Worm (Caenorhabditis elegans) whole organism, dauer: ENCODE measurements around the gene K10D11.4.

Experiments
- unc-62 ChIP-seq: sonication (generic microtip); optimal IDR thresholded peaks from 2 replicates; lab custom pipeline; 2017; ENCODE audit warnings: missing biosample characterization, missing genetic modification reagents, missing genetic modification characterization

The K10D11.4 gene

ce11 chrIV:12978307-12979036 lies 15.8 kb downstream of the K10D11.4 start, which contains the start of gene K10D11.2:
TSS of gene K10D11.2 (plus strand) at chrIV:12978986.
- TF ChIP-seq unc-62 (GFP tag; lab: Kevin White, UChicago), result no peak

- TF ChIP-seq unc-62 (GFP tag; lab: Kevin White, UChicago), result no peak
Measured at ce11 chrIV:12977650-12978049, 16.6 kb downstream of the K10D11.4 start.

ce11 chrIV:12975981-12976380 lies 18.3 kb downstream of the K10D11.4 start, which contains the start of gene dod-17:
TSS of gene dod-17 (plus strand) at chrIV:12976303.
- TF ChIP-seq unc-62 (GFP tag; lab: Kevin White, UChicago), result no peak

DNA sequence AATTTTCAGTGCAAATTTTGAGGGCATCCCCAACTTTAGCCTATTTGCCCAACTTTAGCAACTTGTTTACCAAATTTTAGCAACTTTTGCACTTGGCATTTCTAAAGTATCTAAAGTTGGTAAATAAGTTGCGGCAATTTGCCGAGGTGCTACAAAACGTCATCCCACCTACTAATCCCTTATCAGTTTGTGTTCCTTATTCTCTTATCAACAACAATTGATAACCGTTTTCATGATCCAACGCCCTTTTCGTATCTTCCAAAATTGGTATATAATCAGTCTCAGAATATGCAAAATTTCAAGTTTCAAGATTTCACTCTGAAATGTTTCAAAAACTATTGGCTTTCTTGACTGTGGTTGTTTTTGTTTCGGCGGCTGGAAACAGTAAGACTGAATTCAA lies 20.9 kb downstream of the K10D11.4 start, which contains the start of gene F55G11.4:
Gene F55G11.4, plus strand, starts transcription at position 289 of the 400 bp plus-strand sequence.
- no peak for TF ChIP-seq unc-62 (GFP tag; lab: Kevin White, UChicago)

DNA sequence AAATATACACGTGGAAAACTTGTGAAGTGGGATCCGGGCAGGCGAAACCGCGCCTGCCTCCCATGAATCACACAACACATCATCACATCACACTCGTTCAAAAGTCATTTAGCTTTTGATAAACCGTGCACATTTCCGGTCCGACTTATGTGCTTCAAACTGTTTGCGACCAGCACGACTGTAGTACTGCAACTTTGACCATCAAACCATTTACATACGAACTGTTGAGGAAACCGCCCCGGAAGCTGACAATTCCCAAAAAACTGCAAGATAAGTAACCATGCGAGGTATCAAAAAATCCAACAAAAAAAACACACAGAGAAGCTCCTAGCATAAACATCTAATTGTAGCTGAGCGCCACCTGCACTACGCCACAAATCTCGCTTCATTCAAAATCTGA lies 21.5 kb downstream of the K10D11.4 start:
- TF ChIP-seq unc-62 (GFP tag; lab: Kevin White, UChicago), result no peak

- TF ChIP-seq unc-62 (GFP tag; lab: Kevin White, UChicago), result no peak
Measured at ce11 chrIV:12971994-12972520, 22.2 kb downstream of the K10D11.4 start.

ce11 chrIV:12969141-12969540 lies 25.1 kb downstream of the K10D11.4 start, which contains the start of gene F55G11.2:
TSS of gene F55G11.2 (minus strand) at chrIV:12969289.
- TF ChIP-seq unc-62 (GFP tag; lab: Kevin White, UChicago), result no peak

ce11 chrIV:12967303-12967702 lies 27.0 kb downstream of the K10D11.4 start:
- TF ChIP-seq unc-62 (GFP tag; lab: Kevin White, UChicago), result no peak

DNA sequence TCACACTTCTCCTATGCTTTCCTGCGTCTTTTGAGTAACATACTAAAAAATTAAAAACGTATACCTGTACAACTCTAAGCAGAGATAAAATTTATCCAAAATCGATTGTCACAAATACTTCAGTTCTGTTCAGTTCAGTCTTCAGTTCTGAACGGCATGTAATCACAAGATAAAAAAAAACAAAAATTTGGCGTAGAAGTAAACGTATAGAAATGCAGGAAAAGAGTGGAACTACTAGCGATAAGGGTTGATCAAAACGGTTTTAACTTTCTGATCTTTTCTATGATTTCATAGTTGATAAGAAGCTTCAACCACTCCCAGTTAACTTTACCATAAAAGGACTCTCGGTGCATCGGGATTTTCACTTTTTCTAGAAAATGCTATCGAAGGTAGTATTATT lies 29.2 kb downstream of the K10D11.4 start, which contains the start of gene dod-22:
Gene dod-22, plus strand, starts transcription at position 301 of the 400 bp plus-strand sequence.
- TF ChIP-seq unc-62 (GFP tag; lab: Kevin White, UChicago), result no peak

DNA sequence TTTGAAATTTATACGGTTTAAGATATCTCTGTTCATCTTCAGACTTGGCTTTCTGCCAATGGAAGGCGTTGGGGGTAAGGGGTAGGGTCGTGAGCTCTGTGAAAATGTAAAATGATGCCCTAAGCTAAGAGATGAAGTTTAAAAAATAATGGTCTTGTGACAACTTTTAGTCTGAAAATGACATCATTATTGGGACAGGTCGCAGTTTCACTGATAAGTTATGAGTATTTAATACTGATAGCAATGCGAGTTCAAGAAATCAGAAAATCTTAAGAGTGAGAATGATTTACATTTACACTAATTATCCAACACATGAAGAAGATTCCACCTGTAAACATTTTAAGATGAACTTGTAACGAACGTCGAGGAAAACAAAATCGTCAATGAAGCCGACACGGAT lies 29.6 kb downstream of the K10D11.4 start:
- no peak for TF ChIP-seq unc-62 (GFP tag; lab: Kevin White, UChicago)

- no peak for TF ChIP-seq unc-62 (GFP tag; lab: Kevin White, UChicago)
Measured at ce11 chrIV:12962564-12962963, 31.7 kb downstream of the K10D11.4 start, which contains the start of gene F55G11.8. TSS of gene F55G11.8 (plus strand) at chrIV:12962808.

ce11 chrIV:12960136-12960535 lies 34.1 kb downstream of the K10D11.4 start, which contains the start of gene F55G11.7:
TSS of gene F55G11.7 (plus strand) at chrIV:12960436.
- TF ChIP-seq unc-62 (GFP tag; lab: Kevin White, UChicago), result no peak

DNA sequence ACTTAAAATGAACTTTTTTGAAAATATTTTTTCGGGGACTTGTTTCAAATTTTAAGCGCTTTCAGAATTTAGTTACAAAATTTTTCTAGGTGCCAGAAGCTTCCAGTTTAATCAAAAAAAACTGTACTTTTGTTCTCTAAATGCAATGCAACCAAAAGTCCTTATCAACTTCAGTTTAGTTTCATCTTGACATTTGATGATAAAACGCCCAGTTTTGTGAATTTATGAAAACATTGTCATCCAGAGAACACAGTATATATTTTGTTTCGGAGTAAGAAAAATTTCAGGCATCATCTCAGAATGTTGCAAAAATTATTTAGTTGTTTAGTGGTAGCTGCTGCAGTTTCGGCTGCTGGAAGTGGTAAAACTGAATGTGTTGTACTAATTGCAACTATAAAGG lies 36.5 kb downstream of the K10D11.4 start, which contains the start of gene F55G11.6:
Gene F55G11.6, plus strand, starts transcription at position 301 of the 400 bp plus-strand sequence.
- no peak for TF ChIP-seq unc-62 (GFP tag; lab: Kevin White, UChicago)

DNA sequence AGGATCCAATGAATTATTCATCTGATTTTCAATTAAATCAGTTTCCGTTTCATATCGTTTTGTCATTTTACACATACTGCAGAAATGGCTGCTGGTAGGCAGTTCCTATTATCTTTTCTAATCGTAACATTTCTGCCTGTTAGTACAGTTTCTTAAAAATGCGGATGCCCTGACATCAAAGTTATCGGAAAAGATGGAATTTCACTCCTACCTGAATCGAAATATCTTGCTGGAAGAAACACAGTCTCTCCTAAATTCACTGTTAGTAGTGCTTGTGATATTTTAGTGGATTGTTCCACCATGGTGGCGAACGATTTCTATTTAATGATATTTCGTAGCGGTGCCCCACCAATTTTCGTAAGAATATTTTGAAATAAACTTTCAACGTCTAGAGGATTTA lies 45.8 kb downstream of the K10D11.4 start, which contains the start of gene F55G11.10:
Gene F55G11.10, plus strand, starts transcription at position 301 of the 400 bp plus-strand sequence.
- TF ChIP-seq unc-62 (GFP tag; lab: Kevin White, UChicago), result no peak

DNA sequence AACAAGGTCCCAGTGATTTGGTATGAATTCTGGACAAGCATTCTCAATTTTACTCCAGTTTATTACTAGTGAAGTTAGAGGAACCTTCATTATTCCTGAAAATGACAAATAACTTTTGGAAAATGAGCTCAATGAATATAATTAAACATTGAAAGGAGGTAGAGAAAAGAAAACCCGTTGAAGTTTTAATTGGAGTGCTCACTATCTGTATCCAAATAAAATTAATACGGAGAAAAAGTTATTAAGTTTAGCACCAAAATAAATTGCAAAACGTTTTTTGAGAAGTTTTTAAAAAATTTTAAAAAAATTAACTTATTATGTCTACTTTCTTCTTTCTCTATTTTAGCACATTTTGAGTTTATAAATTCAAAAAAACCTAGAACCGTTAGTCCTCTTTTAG lies 47.8 kb downstream of the K10D11.4 start, which contains the start of gene F55G11.1:
Gene F55G11.1, minus strand, starts transcription at position 101 of the 400 bp plus-strand sequence.
- no peak for TF ChIP-seq unc-62 (GFP tag; lab: Kevin White, UChicago)

DNA sequence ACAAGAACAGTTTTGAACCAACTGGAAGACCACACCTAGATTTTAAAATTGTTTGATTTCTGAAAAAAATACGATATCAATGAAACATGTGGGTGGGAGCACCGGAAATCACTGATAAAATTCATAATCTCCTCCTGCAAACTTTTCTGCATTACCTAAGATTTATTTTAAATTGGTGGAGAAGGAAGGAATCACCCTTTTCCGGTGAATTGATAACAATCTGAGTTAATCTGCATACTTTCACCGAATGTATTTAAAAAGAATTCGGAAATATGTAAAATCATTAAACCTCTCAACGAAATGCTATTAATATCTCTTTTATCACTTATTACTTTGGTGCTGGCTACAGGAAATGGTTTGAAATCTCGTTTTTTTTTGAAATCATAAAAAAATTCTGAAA lies 51.6 kb downstream of the K10D11.4 start, which contains the start of gene dct-19:
Gene dct-19, plus strand, starts transcription at position 301 of the 400 bp plus-strand sequence.
- TF ChIP-seq unc-62 (GFP tag; lab: Kevin White, UChicago), result no peak
